Fruit fly (Drosophila melanogaster): ENCODE measurements around the gene CG13907.

CG13907 gene

dm6 chr3L:917225-917624 is 35.4 kb upstream of the CG13907 start (continued):
- no peak for TF ChIP-seq tio (GFP tag; optimal IDR thresholded peaks at IDR 0.05)
- no peak for TF ChIP-seq Asciz (GFP tag; optimal IDR thresholded peaks at IDR 0.05)
- TF ChIP-seq HLH54F (GFP tag; optimal IDR thresholded peaks at IDR 0.05) = no peak
- peak; percentile 29 for TF ChIP-seq CoRest (tag; optimal IDR thresholded peaks at IDR 0.05)
- TF ChIP-seq Opbp (GFP tag; IDR thresholded peaks at IDR 0.05; ENCODE audit: partially characterized antibody) = no peak
- peak; percentile 2 for TF ChIP-seq CG3281 (GFP tag; optimal IDR thresholded peaks at IDR 0.05)
- TF ChIP-seq NK7.1 (GFP tag; optimal IDR thresholded peaks at IDR 0.05) = no peak
- no peak for TF ChIP-seq Dad (GFP tag; optimal IDR thresholded peaks at IDR 0.05)
- TF ChIP-seq CG9215 (GFP tag; IDR thresholded peaks at IDR 0.05) = no peak
- no peak for TF ChIP-seq CG17568 (GFP tag; optimal IDR thresholded peaks at IDR 0.05)
- no peak for TF ChIP-seq CG17186 (GFP tag; optimal IDR thresholded peaks at IDR 0.05)
- no peak for TF ChIP-seq HLH3B (GFP tag; IDR thresholded peaks at IDR 0.05)
- no peak for TF ChIP-seq vfl (GFP tag; optimal IDR thresholded peaks at IDR 0.05)
- TF ChIP-seq unc-4 (GFP tag; IDR thresholded peaks at IDR 0.05; ENCODE audit: partially characterized antibody) = no peak
- TF ChIP-seq MESR4 (GFP tag; optimal IDR thresholded peaks at IDR 0.05) = no peak
- no peak for TF ChIP-seq Dll (GFP tag; IDR thresholded peaks at IDR 0.05; ENCODE audit: partially characterized antibody)
- no peak for TF ChIP-seq CG9609 (GFP tag; optimal IDR thresholded peaks at IDR 0.05)
- no peak for TF ChIP-seq p53 (GFP tag; optimal IDR thresholded peaks at IDR 0.05)
- TF ChIP-seq zfh2 (GFP tag; optimal IDR thresholded peaks at IDR 0.05) = no peak
- no peak for TF ChIP-seq CG2199 (GFP tag; IDR thresholded peaks at IDR 0.05)
- no peak for TF ChIP-seq Atf6 (GFP tag; IDR thresholded peaks at IDR 0.05)
- no peak for TF ChIP-seq tll (GFP tag; optimal IDR thresholded peaks at IDR 0.05)
- no peak for TF ChIP-seq CG14965 (GFP tag; optimal IDR thresholded peaks at IDR 0.05; ENCODE audit: borderline replicate concordance)
- no peak for TF ChIP-seq CG34376 (GFP tag; optimal IDR thresholded peaks at IDR 0.05)
- peak; percentile 32 for TF ChIP-seq tap (tag; optimal IDR thresholded peaks at IDR 0.05)
- TF ChIP-seq CG10366 (GFP tag; IDR thresholded peaks at IDR 0.05) = peak; percentile 13; the same call in 1 of the 2 replicates
- no peak for TF ChIP-seq cad (GFP tag; optimal IDR thresholded peaks at IDR 0.05)
- TF ChIP-seq Pdp1 (GFP tag; optimal IDR thresholded peaks at IDR 0.05) = no peak
- TF ChIP-seq tgo (GFP tag; IDR thresholded peaks at IDR 0.05) = peak; percentile 54; the same call in 2 of the 3 replicates
- TF ChIP-seq Doc3 (GFP tag; IDR thresholded peaks at IDR 0.05; ENCODE audit: partially characterized antibody) = no peak
- no peak for TF ChIP-seq exex (tag; optimal IDR thresholded peaks at IDR 0.05)
- peak; percentile 8 for TF ChIP-seq Dek (tag; optimal IDR thresholded peaks at IDR 0.05)
- no peak for TF ChIP-seq CG8089 (GFP tag; optimal IDR thresholded peaks at IDR 0.05)
- TF ChIP-seq mirr (GFP tag; optimal IDR thresholded peaks at IDR 0.05) = no peak
- TF ChIP-seq CG9727 (GFP tag; optimal IDR thresholded peaks at IDR 0.05) = peak; percentile 32
- TF ChIP-seq Nf-YC (tag; optimal IDR thresholded peaks at IDR 0.05) = peak; percentile 5
- no peak for TF ChIP-seq CG12942 (GFP tag; optimal IDR thresholded peaks at IDR 0.05)
- TF ChIP-seq emc (GFP tag; optimal IDR thresholded peaks at IDR 0.05) = no peak
- TF ChIP-seq CG8765 (GFP tag; IDR thresholded peaks at IDR 0.05) = no peak
- TF ChIP-seq YL-1 (GFP tag; optimal IDR thresholded peaks at IDR 0.05) = no peak
- TF ChIP-seq zf30C (GFP tag; optimal IDR thresholded peaks at IDR 0.05) = no peak
- no peak for TF ChIP-seq Hr39 (optimal IDR thresholded peaks at IDR 0.05)
- no peak for TF ChIP-seq CG18619 (GFP tag; optimal IDR thresholded peaks at IDR 0.05)
- TF ChIP-seq ssp (GFP tag; IDR thresholded peaks at IDR 0.05) = peak; percentile 14; the same call in 1 of the 2 replicates
- TF ChIP-seq CG11398 (GFP tag; optimal IDR thresholded peaks at IDR 0.05) = no peak
- TF ChIP-seq psq (GFP tag; optimal IDR thresholded peaks at IDR 0.05) = no peak
- TF ChIP-seq CG1832 (GFP tag; optimal IDR thresholded peaks at IDR 0.05) = no peak
- 0 out of 2 replicates have a peak, but pooled peaks have one; percentile 25 for TF ChIP-seq CG5953 (GFP tag; IDR thresholded peaks at IDR 0.05)
- no peak for TF ChIP-seq maf-S (GFP tag; optimal IDR thresholded peaks at IDR 0.05)
- TF ChIP-seq ara (GFP tag; IDR thresholded peaks at IDR 0.05) = no peak
- peak; percentile 60 for TF ChIP-seq nerfin-1 (tag; optimal IDR thresholded peaks at IDR 0.05)
- TF ChIP-seq ap (GFP tag; IDR thresholded peaks at IDR 0.05) = no peak
